Fruit fly (Drosophila melanogaster) whole organism, prepupa: ENCODE measurements around the gene CG7110.

Experiments
- CG10631 ChIP-seq: fragments of 200-800 bp; sonication (Bioruptor generic); optimal IDR thresholded peaks from 2 replicates; lab custom pipeline; 2016; ENCODE audit warnings: missing biosample characterization, missing genetic modification characterization
- CG11294 ChIP-seq: fragments of 200-800 bp; sonication (Bioruptor generic); IDR thresholded peaks from 2 replicates; pipeline ENCODE4 v1.3.6; 2022; ENCODE audit warnings: missing biosample characterization, missing genetic modification characterization
- CG11762 ChIP-seq: fragments of 200-800 bp; sonication (Bioruptor generic); optimal IDR thresholded peaks from 3 replicates; lab custom pipeline; 2016; ENCODE audit warnings: missing biosample characterization, missing genetic modification characterization; ENCODE audit not compliant: insufficient read depth
- CG11902 ChIP-seq: fragments of 200-800 bp; sonication (Bioruptor generic); optimal IDR thresholded peaks from 3 replicates; lab custom pipeline; 2016; ENCODE audit warnings: missing biosample characterization, missing genetic modification characterization
- CG15336 ChIP-seq: fragments of 200-800 bp; sonication (Bioruptor generic); IDR thresholded peaks from 2 replicates; pipeline ENCODE4 v1.3.6; 2022; ENCODE audit warnings: missing biosample characterization, missing genetic modification characterization
- CG16779 ChIP-seq: fragments of 200-800 bp; sonication (Bioruptor generic); optimal IDR thresholded peaks from 3 replicates; lab custom pipeline; 2017; ENCODE audit warnings: missing biosample characterization, mild to moderate bottlenecking, missing genetic modification characterization
- CG3032 ChIP-seq: fragments of 200-800 bp; optimal IDR thresholded peaks from 2 replicates; lab custom pipeline; 2019; ENCODE audit warnings: missing biosample characterization, mild to moderate bottlenecking, missing genetic modification characterization, moderate library complexity
- CG31627 ChIP-seq: fragments of 200-800 bp; sonication (Bioruptor generic); optimal IDR thresholded peaks from 3 replicates; lab custom pipeline; 2016; ENCODE audit warnings: missing biosample characterization, missing genetic modification characterization
- CG32006 ChIP-seq: fragments of 200-800 bp; sonication (Bioruptor generic); optimal IDR thresholded peaks from 3 replicates; lab custom pipeline; 2017; ENCODE audit warnings: missing biosample characterization, mild to moderate bottlenecking, missing genetic modification characterization
- CG34406 ChIP-seq: fragments of 200-800 bp; sonication (Bioruptor generic); optimal IDR thresholded peaks from 3 replicates; lab custom pipeline; 2016; ENCODE audit warnings: missing biosample characterization, missing genetic modification characterization
- CG3919 ChIP-seq: fragments of 200-800 bp; sonication (Bioruptor generic); optimal IDR thresholded peaks from 3 replicates; lab custom pipeline; 2016; ENCODE audit warnings: missing biosample characterization, missing genetic modification characterization
- CG4318 ChIP-seq: fragments of 200-800 bp; sonication (Bioruptor generic); optimal IDR thresholded peaks from 3 replicates; lab custom pipeline; 2017; ENCODE audit warnings: missing biosample characterization, mild to moderate bottlenecking, missing genetic modification characterization
- CG6163 ChIP-seq: fragments of 200-800 bp; sonication (Bioruptor generic); IDR thresholded peaks from 3 replicates; pipeline ENCODE4 v1.3.6; 2022; ENCODE audit warnings: missing biosample characterization, missing genetic modification characterization
- CG6276 ChIP-seq: fragments of 200-800 bp; sonication (Bioruptor generic); optimal IDR thresholded peaks from 2 replicates; lab custom pipeline; 2017; ENCODE audit warnings: missing biosample characterization, mild to moderate bottlenecking, missing genetic modification characterization
- CG6808 ChIP-seq: fragments of 200-800 bp; sonication (Bioruptor generic); optimal IDR thresholded peaks from 3 replicates; lab custom pipeline; 2017; ENCODE audit warnings: missing biosample characterization, missing genetic modification characterization, mild to moderate bottlenecking, moderate library complexity, missing genetic modification reagents
- CG7368 ChIP-seq: fragments of 200-800 bp; sonication (Bioruptor generic); optimal IDR thresholded peaks from 3 replicates; lab custom pipeline; 2016; ENCODE audit warnings: missing biosample characterization, missing genetic modification characterization
- CG8119 ChIP-seq: fragments of 200-800 bp; sonication (Bioruptor generic); IDR thresholded peaks from 3 replicates; pipeline ENCODE4 v1.3.6; 2022; ENCODE audit warnings: missing biosample characterization, missing genetic modification characterization
- CG8319 ChIP-seq: fragments of 200-800 bp; sonication (Bioruptor generic); optimal IDR thresholded peaks from 3 replicates; lab custom pipeline; 2016; ENCODE audit warnings: missing biosample characterization, missing genetic modification characterization
- CG8632 ChIP-seq: fragments of 200-800 bp; sonication (Bioruptor generic); optimal IDR thresholded peaks from 3 replicates; lab custom pipeline; 2016; ENCODE audit warnings: missing biosample characterization, missing genetic modification characterization
- CG9139 ChIP-seq: fragments of 200-800 bp; sonication (Bioruptor generic); optimal IDR thresholded peaks from 3 replicates; lab custom pipeline; 2017; ENCODE audit warnings: missing biosample characterization, mild to moderate bottlenecking, missing genetic modification characterization
- Eip75B ChIP-seq: fragments of 200-800 bp; sonication (Bioruptor generic); optimal IDR thresholded peaks from 3 replicates; lab custom pipeline; 2016; ENCODE audit warnings: missing biosample characterization, missing genetic modification characterization
- Eip78C ChIP-seq: fragments of 200-800 bp; sonication (Bioruptor generic); peaks from one replicate; lab custom pipeline; 2016; ENCODE audit warnings: missing biosample characterization, missing genetic modification characterization
- Ets21C ChIP-seq: fragments of 200-800 bp; sonication (Bioruptor generic); optimal IDR thresholded peaks from 3 replicates; lab custom pipeline; 2016; ENCODE audit warnings: missing biosample characterization, missing genetic modification characterization
- Gug ChIP-seq: fragments of 200-800 bp; sonication (Bioruptor generic); IDR thresholded peaks from 2 replicates; pipeline ENCODE4 v1.3.6; 2022; ENCODE audit warnings: missing biosample characterization, missing genetic modification characterization
- Hr38 ChIP-seq: sonication (Bioruptor generic); optimal IDR thresholded peaks from 2 replicates; lab custom pipeline; 2016; ENCODE audit warnings: missing biosample characterization, missing genetic modification characterization
- Hr39 ChIP-seq: fragments of 200-800 bp; sonication (Bioruptor generic); optimal IDR thresholded peaks from 2 replicates; lab custom pipeline; 2016; ENCODE audit warnings: missing biosample characterization, missing genetic modification characterization
- Hr4 ChIP-seq: fragments of 200-800 bp; sonication (Bioruptor generic); optimal IDR thresholded peaks from 3 replicates; lab custom pipeline; 2016; ENCODE audit warnings: missing biosample characterization, missing genetic modification characterization
- Met ChIP-seq: fragments of 200-800 bp; sonication (Bioruptor generic); optimal IDR thresholded peaks from 3 replicates; lab custom pipeline; 2016; ENCODE audit warnings: missing biosample characterization, missing genetic modification characterization
- OdsH ChIP-seq: fragments of 200-800 bp; sonication (Bioruptor generic); optimal IDR thresholded peaks from 3 replicates; lab custom pipeline; 2016; ENCODE audit warnings: missing biosample characterization, missing genetic modification characterization
- Smox ChIP-seq: fragments of 200-800 bp; sonication (Bioruptor generic); optimal IDR thresholded peaks from 3 replicates; lab custom pipeline; 2016; ENCODE audit warnings: missing biosample characterization, missing genetic modification characterization
- Sox102F ChIP-seq: fragments of 200-800 bp; sonication (Bioruptor generic); optimal IDR thresholded peaks from 2 replicates; lab custom pipeline; 2016; ENCODE audit warnings: missing biosample characterization, mild to moderate bottlenecking, missing genetic modification characterization
- Sox14 ChIP-seq: fragments of 200-800 bp; sonication (Bioruptor generic); optimal IDR thresholded peaks from 3 replicates; lab custom pipeline; 2016; ENCODE audit warnings: missing biosample characterization, missing genetic modification characterization
- achi ChIP-seq: fragments of 200-800 bp; sonication (Bioruptor generic); optimal IDR thresholded peaks from 3 replicates; lab custom pipeline; 2016; ENCODE audit warnings: missing biosample characterization, missing genetic modification characterization
- cyc ChIP-seq: fragments of 200-800 bp; sonication (Bioruptor generic); optimal IDR thresholded peaks from 3 replicates; lab custom pipeline; 2016; ENCODE audit warnings: missing biosample characterization, missing genetic modification characterization
- dsx ChIP-seq: fragments of 200-800 bp; optimal IDR thresholded peaks from 3 replicates; lab custom pipeline; 2019; ENCODE audit warnings: missing biosample characterization, mild to moderate bottlenecking, missing genetic modification characterization, moderate library complexity; ENCODE audit not compliant: poor library complexity, severe bottlenecking
- eg ChIP-seq: fragments of 200-800 bp; sonication (Bioruptor generic); IDR thresholded peaks from 3 replicates; pipeline ENCODE4 v1.3.6; 2022; ENCODE audit warnings: missing biosample characterization, missing genetic modification characterization
- esn ChIP-seq: fragments of 200-800 bp; sonication (Bioruptor generic); optimal IDR thresholded peaks from 2 replicates; lab custom pipeline; 2016; ENCODE audit warnings: missing biosample characterization, mild to moderate bottlenecking, missing genetic modification characterization, moderate library complexity
- fd85E ChIP-seq: fragments of 200-800 bp; sonication (Bioruptor generic); optimal IDR thresholded peaks from 3 replicates; lab custom pipeline; 2016; ENCODE audit warnings: missing biosample characterization, missing genetic modification characterization
- fkh ChIP-seq: fragments of 200-800 bp; sonication (Bioruptor generic); optimal IDR thresholded peaks from 3 replicates; lab custom pipeline; 2017; ENCODE audit warnings: missing biosample characterization, mild to moderate bottlenecking, missing genetic modification characterization, moderate library complexity
- lz ChIP-seq: fragments of 200-800 bp; sonication (Bioruptor generic); optimal IDR thresholded peaks from 3 replicates; lab custom pipeline; 2016; ENCODE audit warnings: missing biosample characterization, missing genetic modification characterization
- net ChIP-seq: fragments of 200-800 bp; sonication (Bioruptor generic); optimal IDR thresholded peaks from 3 replicates; lab custom pipeline; 2016; ENCODE audit warnings: missing biosample characterization, missing genetic modification characterization
- pdm3 ChIP-seq: fragments of 200-800 bp; sonication (Bioruptor generic); optimal IDR thresholded peaks from 3 replicates; lab custom pipeline; 2016; ENCODE audit warnings: missing biosample characterization, missing genetic modification characterization
- spab ChIP-seq: fragments of 200-800 bp; sonication (Bioruptor generic); optimal IDR thresholded peaks from 2 replicates; lab custom pipeline; 2017; ENCODE audit warnings: missing biosample characterization, mild to moderate bottlenecking, missing genetic modification characterization, missing genetic modification reagents
- ss ChIP-seq, 2 experiments: fragments of 200-800 bp; sonication (Bioruptor generic); optimal IDR thresholded peaks; 2 replicates in 1 of 2; 3 replicates in 1 of 2; lab custom pipeline; 2017 to 2018; ENCODE audit warnings: mild to moderate bottlenecking in 2 of 2, missing biosample characterization in 2 of 2, missing genetic modification characterization in 2 of 2, moderate library complexity in 1 of 2
- svp ChIP-seq: fragments of 200-800 bp; sonication (Bioruptor generic); peaks from one replicate; lab custom pipeline; 2016; ENCODE audit warnings: missing biosample characterization, missing genetic modification characterization
- topi ChIP-seq: fragments of 200-800 bp; sonication (Bioruptor generic); optimal IDR thresholded peaks from 3 replicates; lab custom pipeline; 2016; ENCODE audit warnings: missing biosample characterization, missing genetic modification characterization
- vri ChIP-seq: fragments of 200-800 bp; sonication (Bioruptor generic); optimal IDR thresholded peaks from 3 replicates; lab custom pipeline; 2016; ENCODE audit warnings: missing biosample characterization, mild to moderate bottlenecking, missing genetic modification characterization

The CG7110 gene

DNA sequence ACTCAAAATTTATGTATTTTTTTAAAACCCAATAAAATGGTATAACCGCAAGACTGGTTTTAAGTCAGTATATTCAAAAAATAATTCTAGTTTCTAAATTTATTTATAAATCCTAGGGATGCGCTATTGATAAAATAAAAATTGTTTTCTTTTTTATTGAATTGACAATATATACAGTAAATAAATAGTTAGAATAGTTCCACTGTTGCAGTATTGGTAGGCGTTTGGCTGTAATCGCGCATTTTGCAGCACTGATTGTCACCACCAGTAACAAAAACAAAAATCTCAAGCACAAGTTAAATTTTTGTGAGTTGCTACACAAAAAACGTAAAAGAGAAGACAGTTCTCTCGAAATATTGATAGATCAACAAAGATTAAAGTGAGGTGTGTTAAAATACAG lies 29.9 kb upstream of the CG7110 start, which contains the start of gene CG31855 (continued):
- TF ChIP-seq Sox102F (peak; percentile 87), CG16779 (no peak), Sox14 (GFP tag; lab: Kevin White, UChicago) (peak; percentile 85), net (GFP tag; lab: Kevin White, UChicago) (peak; percentile 76), CG31627 (GFP tag; lab: Kevin White, UChicago) (peak; percentile 79), Met (peak; percentile 87), CG8632 (GFP tag; lab: Kevin White, UChicago) (peak; percentile 74), OdsH (peak; percentile 83)

DNA sequence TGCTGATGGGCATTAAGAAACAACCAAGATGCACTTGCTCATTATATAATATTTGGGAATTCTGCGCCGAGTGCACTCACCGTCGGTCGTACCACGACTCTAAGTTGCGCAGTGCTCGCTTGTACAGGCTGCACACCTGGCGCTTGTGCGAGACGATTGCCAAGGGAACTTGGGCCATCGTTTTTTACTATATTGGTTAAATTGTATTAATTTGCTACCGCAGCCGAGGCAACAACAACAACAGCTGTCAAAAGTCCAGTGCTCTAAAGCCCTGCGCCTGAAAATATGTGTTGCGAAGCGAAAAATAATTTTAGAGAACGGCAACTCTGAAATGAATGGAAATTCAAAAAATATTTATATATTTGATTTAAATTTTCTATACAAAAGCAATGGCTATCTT lies 28.0 kb upstream of the CG7110 start, which contains the start of gene ND-B22:
TSS of gene ND-B22 (minus strand) at position 349 of the 400 bp plus-strand sequence.
- TF ChIP-seq cyc (GFP tag; lab: Kevin White, UChicago), result peak; percentile 49
- TF ChIP-seq achi, result peak; percentile 99
- TF ChIP-seq CG15336 (GFP tag; lab: Robert Waterston, UW), result no peak
- peak; percentile 0 for TF ChIP-seq Hr4 (GFP tag; lab: Kevin White, UChicago)
- peak; percentile 12 for TF ChIP-seq CG10631 (GFP tag; lab: Kevin White, UChicago)
- TF ChIP-seq CG8119 (GFP tag; lab: Robert Waterston, UW), result no peak
- no peak for TF ChIP-seq CG11762
- no peak for TF ChIP-seq CG7368 (GFP tag; lab: Kevin White, UChicago)
- peak; percentile 24 for TF ChIP-seq Smox (GFP tag; lab: Kevin White, UChicago)
- TF ChIP-seq net (GFP tag; lab: Kevin White, UChicago), result no peak
- TF ChIP-seq Eip75B, result peak; percentile 25
- peak; percentile 18 for TF ChIP-seq Hr39 (GFP tag; lab: Kevin White, UChicago)
- TF ChIP-seq CG9139 (GFP tag; lab: Kevin White, UChicago), result no peak
- TF ChIP-seq CG4318, result no peak
- peak in 1 of 2 experiments; percentile 9 for TF ChIP-seq ss (GFP tag; optimal IDR thresholded peaks at IDR 0.05; lab: Kevin White, UChicago)
- TF ChIP-seq CG8319 (GFP tag; lab: Kevin White, UChicago), result no peak
- no peak for TF ChIP-seq eg (GFP tag; lab: Robert Waterston, UW)
- peak; percentile 45 for TF ChIP-seq CG31627 (GFP tag; lab: Kevin White, UChicago)
- TF ChIP-seq Eip78C, result peak; percentile 79
- no peak for TF ChIP-seq Gug (GFP tag; lab: Robert Waterston, UW)
- no peak for TF ChIP-seq fd85E
- peak; percentile 31 for TF ChIP-seq pdm3
- peak; percentile 51 for TF ChIP-seq topi (GFP tag; lab: Kevin White, UChicago)
- no peak for TF ChIP-seq fkh
- peak; percentile 44 for TF ChIP-seq svp (GFP tag; lab: Kevin White, UChicago)
- no peak for TF ChIP-seq CG6276 (GFP tag; lab: Kevin White, UChicago)
- peak; percentile 52 for TF ChIP-seq Sox14 (GFP tag; lab: Kevin White, UChicago)
- TF ChIP-seq Ets21C, result peak; percentile 15
- TF ChIP-seq Hr38 (GFP tag; lab: Kevin White, UChicago), result no peak
- peak; percentile 77 for TF ChIP-seq dsx
- peak; percentile 19 for TF ChIP-seq Sox102F
- no peak for TF ChIP-seq CG6163 (GFP tag; lab: Robert Waterston, UW)
- no peak for TF ChIP-seq CG6808 (GFP tag; lab: Kevin White, UChicago)
- no peak for TF ChIP-seq spab
- TF ChIP-seq lz, result peak; percentile 35
- no peak for TF ChIP-seq CG32006 (GFP tag; lab: Kevin White, UChicago)
- TF ChIP-seq esn (GFP tag; lab: Kevin White, UChicago), result peak; percentile 58
- TF ChIP-seq Met, result peak; percentile 54
- TF ChIP-seq CG11294 (GFP tag; lab: Robert Waterston, UW), result no peak
- TF ChIP-seq CG11902 (GFP tag; lab: Kevin White, UChicago), result no peak
- TF ChIP-seq CG3919 (GFP tag; lab: Kevin White, UChicago), result peak; percentile 18
- TF ChIP-seq CG3032 (tag; lab: Kevin White, UChicago), result peak; percentile 25
- peak; percentile 75 for TF ChIP-seq vri
- TF ChIP-seq OdsH, result peak; percentile 27
- TF ChIP-seq CG34406, result no peak
